Worm (Caenorhabditis elegans) whole organism, midembryonic: Measurements from ENCODE around the gene clec-85.

ENCODE experiments used
- flt-1 ChIP-seq: fragments of 200-800 bp; sonication (Bioruptor generic); IDR thresholded peaks from 2 replicates; pipeline ENCODE4 v1.3.6; 2022; ENCODE audit warnings: missing genetic modification characterization, missing compliant biosample characterization
- ref-1 ChIP-seq: fragments of 200-800 bp; sonication (Bioruptor generic); conservative IDR thresholded peaks from 2 replicates; pipeline ENCODE4 v1.3.6; 2022; ENCODE audit warnings: missing genetic modification reagents, missing genetic modification characterization, missing compliant biosample characterization
- tab-1 ChIP-seq: fragments of 200-800 bp; sonication (Bioruptor generic); IDR thresholded peaks from 2 replicates; pipeline ENCODE4 v1.3.6; 2022; ENCODE audit warnings: missing genetic modification characterization, missing compliant biosample characterization
- ztf-29 ChIP-seq: fragments of 200-800 bp; sonication (Bioruptor generic); IDR thresholded peaks from 2 replicates; pipeline ENCODE4 v1.3.6; 2022; ENCODE audit warnings: missing genetic modification reagents, missing genetic modification characterization, missing compliant biosample characterization

ce11 chrIV:2854161-2854560 is 3.5 kb downstream of the clec-85 start:
- no peak for TF ChIP-seq ztf-29 (GFP tag; lab: Robert Waterston, UW)
- TF ChIP-seq flt-1 = no peak
- TF ChIP-seq ref-1 (GFP tag; lab: Robert Waterston, UW) = no peak
- no peak for TF ChIP-seq tab-1 (GFP tag; lab: Robert Waterston, UW)
